Worm (Caenorhabditis elegans): ENCODE results near the gene cbp-3.

cbp-3 gene

ce11 chrIII:9946806-9947419 is 33.1 kb downstream of the cbp-3 start, which contains the start of gene K03H1.7 (continued):
- peak; percentile 62; the same call in 1 of the 2 replicates for TF ChIP-seq ceh-91 (GFP tag; IDR thresholded peaks at IDR 0.05)

- TF ChIP-seq dpff-1 (tag; optimal IDR thresholded peaks at IDR 0.05) (no peak), T26A5.8 (tag; optimal IDR thresholded peaks at IDR 0.05) (no peak), lir-1 (GFP tag; conservative IDR thresholded peaks at IDR 0.05) (no peak), F49E8.2 (tag; optimal IDR thresholded peaks at IDR 0.05; ENCODE audit: insufficient read depth) (no peak), snpc-4 (GFP tag; optimal IDR thresholded peaks at IDR 0.05) (no peak), snpc-4 (tag; optimal IDR thresholded peaks at IDR 0.05) (no peak), hmg-1.2 (GFP tag; IDR thresholded peaks at IDR 0.05) (peak; percentile 24; the same call in 1 of the 2 replicates)
Observed at ce11 chrIII:9950244-9950643, 36.5 kb downstream of the cbp-3 start, which contains the start of gene K03H1.13. Gene K03H1.13 (minus strand): TSS chrIII:9950344.

ce11 chrIII:9951864-9952263 is 38.1 kb downstream of the cbp-3 start, which contains the start of gene K03H1.11:
Gene K03H1.11 (minus strand): TSS chrIII:9951964.
- TF ChIP-seq snpc-3.4 (tag; optimal IDR thresholded peaks at IDR 0.05): no peak
- no peak for TF ChIP-seq F52B5.7 (tag; optimal IDR thresholded peaks at IDR 0.05)
- no peak for TF ChIP-seq nfya-2 (GFP tag; IDR thresholded peaks at IDR 0.05)
- no peak for TF ChIP-seq lsy-27 (tag; optimal IDR thresholded peaks at IDR 0.05; ENCODE audit: borderline replicate concordance, insufficient read depth)
- TF ChIP-seq aptf-3 (GFP tag; IDR thresholded peaks at IDR 0.05): no peak
- TF ChIP-seq fkh-3 (tag; optimal IDR thresholded peaks at IDR 0.05): no peak
- no peak for TF ChIP-seq ceh-100 (GFP tag; IDR thresholded peaks at IDR 0.05)

- TF ChIP-seq pha-4 (tag; optimal IDR thresholded peaks at IDR 0.05) (no peak), hmg-1.2 (GFP tag; IDR thresholded peaks at IDR 0.05) (peak; percentile 63; the same call in 1 of the 2 replicates), Y95B8A.8 (GFP tag; IDR thresholded peaks at IDR 0.05) (no peak), Y67H2A.10 (GFP tag; conservative IDR thresholded peaks at IDR 0.05) (no peak)
Observed at ce11 chrIII:9956123-9956522, 42.3 kb downstream of the cbp-3 start, which contains the start of gene mog-1. Gene mog-1 (minus strand): TSS chrIII:9956215.

ce11 chrIII:9956665-9957401 is 43.0 kb downstream of the cbp-3 start, which contains the start of gene alx-1:
Gene alx-1 (plus strand): TSS chrIII:9957351.
- TF ChIP-seq cebp-1 (GFP tag; IDR thresholded peaks at IDR 0.05) (peak; percentile 97), cebp-1 (tag; optimal IDR thresholded peaks at IDR 0.05) (peak; percentile 99), tbx-9 (tag; optimal IDR thresholded peaks at IDR 0.05; ENCODE audit: borderline replicate concordance) (no peak), rpc-1 (optimal IDR thresholded peaks at IDR 0.05) (no peak), rpc-1 (tag; optimal IDR thresholded peaks at IDR 0.05) (no peak), attf-5 (GFP tag; optimal IDR thresholded peaks at IDR 0.05) (peak; percentile 84), snpc-4 (GFP tag; optimal IDR thresholded peaks at IDR 0.05) (no peak), snpc-4 (tag; optimal IDR thresholded peaks at IDR 0.05) (peak in 1 of 4 experiments; percentile 9), unc-62 (GFP tag; optimal IDR thresholded peaks at IDR 0.05) (peak; percentile 6), nhr-80 (tag; optimal IDR thresholded peaks at IDR 0.05) (peak; percentile 54)

- no peak for TF ChIP-seq fkh-3 (tag; optimal IDR thresholded peaks at IDR 0.05)
- TF ChIP-seq nfyb-1 (GFP tag; IDR thresholded peaks at IDR 0.05): 0 out of 2 replicates have a peak, but pooled peaks have one; percentile 14
- peak; percentile 73 for TF ChIP-seq atf-7 (tag; optimal IDR thresholded peaks at IDR 0.05)
Observed at ce11 chrIII:9963447-9963846, 49.7 kb downstream of the cbp-3 start.
